Fruit fly (Drosophila melanogaster) whole organism, prepupa: ENCODE results near the gene CG42460.

ENCODE experiments used
- Blimp-1 ChIP-seq: fragments of 200-800 bp; sonication (Bioruptor generic); optimal IDR thresholded peaks from 3 replicates; lab custom pipeline; 2017; ENCODE audit warnings: missing biosample characterization, missing genetic modification characterization, mild to moderate bottlenecking, moderate library complexity, missing genetic modification reagents
- CG3032 ChIP-seq: fragments of 200-800 bp; optimal IDR thresholded peaks from 2 replicates; lab custom pipeline; 2019; ENCODE audit warnings: missing biosample characterization, mild to moderate bottlenecking, missing genetic modification characterization, moderate library complexity
- CG34406 ChIP-seq: fragments of 200-800 bp; sonication (Bioruptor generic); optimal IDR thresholded peaks from 3 replicates; lab custom pipeline; 2016; ENCODE audit warnings: missing biosample characterization, missing genetic modification characterization
- CG6854 ChIP-seq: fragments of 200-800 bp; sonication (Bioruptor generic); optimal IDR thresholded peaks from 2 replicates; lab custom pipeline; 2017; ENCODE audit warnings: missing biosample characterization, mild to moderate bottlenecking, missing genetic modification characterization
- CG8119 ChIP-seq: fragments of 200-800 bp; sonication (Bioruptor generic); IDR thresholded peaks from 3 replicates; pipeline ENCODE4 v1.3.6; 2022; ENCODE audit warnings: missing biosample characterization, missing genetic modification characterization
- Ets96B ChIP-seq: fragments of 200-800 bp; optimal IDR thresholded peaks from 2 replicates; lab custom pipeline; 2019; ENCODE audit warnings: missing biosample characterization, mild to moderate bottlenecking, missing genetic modification characterization, moderate library complexity
- Gug ChIP-seq: fragments of 200-800 bp; sonication (Bioruptor generic); IDR thresholded peaks from 2 replicates; pipeline ENCODE4 v1.3.6; 2022; ENCODE audit warnings: missing biosample characterization, missing genetic modification characterization
- Hr39 ChIP-seq: fragments of 200-800 bp; sonication (Bioruptor generic); optimal IDR thresholded peaks from 2 replicates; lab custom pipeline; 2016; ENCODE audit warnings: missing biosample characterization, missing genetic modification characterization
- Lpt ChIP-seq: fragments of 200-800 bp; sonication (Bioruptor generic); optimal IDR thresholded peaks from 3 replicates; lab custom pipeline; 2016; ENCODE audit warnings: missing biosample characterization, missing genetic modification characterization
- Smox ChIP-seq: fragments of 200-800 bp; sonication (Bioruptor generic); optimal IDR thresholded peaks from 3 replicates; lab custom pipeline; 2016; ENCODE audit warnings: missing biosample characterization, missing genetic modification characterization
- acj6 ChIP-seq: fragments of 200-800 bp; sonication (Bioruptor generic); optimal IDR thresholded peaks from 3 replicates; lab custom pipeline; 2016; ENCODE audit warnings: missing biosample characterization, missing genetic modification characterization
- esn ChIP-seq: fragments of 200-800 bp; sonication (Bioruptor generic); optimal IDR thresholded peaks from 2 replicates; lab custom pipeline; 2016; ENCODE audit warnings: missing biosample characterization, mild to moderate bottlenecking, missing genetic modification characterization, moderate library complexity
- lz ChIP-seq: fragments of 200-800 bp; sonication (Bioruptor generic); optimal IDR thresholded peaks from 3 replicates; lab custom pipeline; 2016; ENCODE audit warnings: missing biosample characterization, missing genetic modification characterization
- vri ChIP-seq: fragments of 200-800 bp; sonication (Bioruptor generic); optimal IDR thresholded peaks from 3 replicates; lab custom pipeline; 2016; ENCODE audit warnings: missing biosample characterization, mild to moderate bottlenecking, missing genetic modification characterization

DNA sequence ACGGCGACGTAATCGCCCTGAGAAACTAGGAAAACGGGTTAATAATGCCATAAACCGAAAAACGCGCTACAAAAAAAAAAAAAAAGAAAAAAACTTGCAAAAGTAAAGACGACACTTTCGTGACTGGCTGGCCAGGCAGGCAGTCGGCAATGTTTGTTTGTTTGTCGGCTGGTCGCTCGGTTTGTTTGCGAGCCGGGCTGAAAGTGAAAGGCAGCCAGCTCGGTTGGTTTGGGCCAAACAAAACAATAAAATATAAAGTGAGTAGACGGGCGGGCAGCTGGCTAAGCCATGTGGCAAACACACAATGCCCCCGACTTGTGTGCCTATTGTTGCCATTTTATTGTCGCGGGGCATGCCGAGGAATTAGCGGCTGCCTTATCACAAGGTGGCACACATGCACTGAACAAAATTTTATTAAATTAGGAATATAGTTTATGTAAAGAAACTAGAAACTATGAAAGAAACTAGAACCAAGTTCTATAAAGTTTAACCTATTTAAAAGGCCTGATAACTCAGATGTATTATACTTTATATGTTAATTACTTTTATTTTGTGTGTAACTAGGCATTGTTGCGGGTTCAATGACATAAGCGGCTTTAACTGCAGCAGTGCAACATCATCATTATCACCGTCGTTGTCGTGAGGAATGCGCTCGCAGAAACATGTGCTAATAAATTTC lies 40.3 kb upstream of the CG42460 start:
- TF ChIP-seq CG6854: no peak
- TF ChIP-seq lz (GFP tag; lab: Kevin White, UChicago): no peak
- TF ChIP-seq Lpt (GFP tag; lab: Kevin White, UChicago): no peak
- TF ChIP-seq Gug: no peak
- TF ChIP-seq Blimp-1 (GFP tag; lab: Kevin White, UChicago): no peak
- TF ChIP-seq vri (GFP tag; lab: Kevin White, UChicago): no peak
- TF ChIP-seq CG8119 (GFP tag; lab: Robert Waterston, UW): peak; percentile 71
- TF ChIP-seq acj6 (GFP tag; lab: Kevin White, UChicago): no peak
- TF ChIP-seq CG3032 (tag; lab: Kevin White, UChicago): no peak
- no peak for TF ChIP-seq CG34406
- TF ChIP-seq esn (GFP tag; lab: Kevin White, UChicago): no peak
- TF ChIP-seq Hr39 (GFP tag; lab: Kevin White, UChicago): no peak
- TF ChIP-seq Smox (GFP tag; lab: Kevin White, UChicago): no peak
- TF ChIP-seq Ets96B (tag; lab: Kevin White, UChicago): no peak
